Fruit fly (Drosophila melanogaster) whole organism, embryonic: ENCODE results near the gene CG43138.

ENCODE experiments used
- CG10209 ChIP-seq: fragments of 200-800 bp; sonication (Bioruptor generic); optimal IDR thresholded peaks from 3 replicates; lab custom pipeline; 2017; ENCODE audit warnings: missing biosample characterization, mild to moderate bottlenecking, missing genetic modification characterization, missing genetic modification reagents
- CG11398 ChIP-seq: fragments of 200-800 bp; sonication (Bioruptor generic); optimal IDR thresholded peaks from 2 replicates; lab custom pipeline; 2016; ENCODE audit warnings: missing biosample characterization, missing genetic modification characterization
- CG11695 ChIP-seq: fragments of 200-800 bp; sonication (Bioruptor generic); IDR thresholded peaks from 3 replicates; pipeline ENCODE4 v1.3.6; 2022; ENCODE audit warnings: missing biosample characterization, missing genetic modification characterization
- CG12071 ChIP-seq: fragments of 200-800 bp; sonication (Bioruptor generic); optimal IDR thresholded peaks from 3 replicates; lab custom pipeline; 2018; ENCODE audit warnings: missing biosample characterization, mild to moderate bottlenecking, missing genetic modification characterization
- CG13775 ChIP-seq: fragments of 200-800 bp; sonication (Bioruptor generic); optimal IDR thresholded peaks from 3 replicates; lab custom pipeline; 2017; ENCODE audit warnings: missing biosample characterization, mild to moderate bottlenecking, missing genetic modification characterization
- CG14667 ChIP-seq: fragments of 200-800 bp; sonication (Bioruptor generic); IDR thresholded peaks from 2 replicates; pipeline ENCODE4 v1.3.6; 2022; ENCODE audit warnings: missing biosample characterization, missing genetic modification characterization
- CG15269 ChIP-seq: fragments of 200-800 bp; sonication (Bioruptor generic); optimal IDR thresholded peaks from 2 replicates; lab custom pipeline; 2018; ENCODE audit warnings: missing biosample characterization, mild to moderate bottlenecking, missing genetic modification characterization, moderate library complexity
- CG15514 ChIP-seq: fragments of 200-800 bp; sonication (Bioruptor generic); optimal IDR thresholded peaks from 3 replicates; lab custom pipeline; 2017; ENCODE audit warnings: missing biosample characterization, missing genetic modification characterization, mild to moderate bottlenecking, moderate library complexity, missing genetic modification reagents
- CG16815 ChIP-seq: fragments of 200-800 bp; sonication (Bioruptor generic); optimal IDR thresholded peaks from 3 replicates; lab custom pipeline; 2017; ENCODE audit warnings: missing biosample characterization, mild to moderate bottlenecking, missing genetic modification characterization
- CG17385 ChIP-seq: fragments of 200-800 bp; sonication (Bioruptor generic); optimal IDR thresholded peaks from 3 replicates; lab custom pipeline; 2018; ENCODE audit warnings: missing biosample characterization, mild to moderate bottlenecking, missing genetic modification characterization
- CG17568 ChIP-seq: fragments of 200-800 bp; sonication (Bioruptor generic); optimal IDR thresholded peaks from 2 replicates; lab custom pipeline; 2018; ENCODE audit warnings: missing biosample characterization, mild to moderate bottlenecking, missing genetic modification characterization, moderate library complexity
- CG18599 ChIP-seq: fragments of 200-800 bp; sonication (Bioruptor generic); optimal IDR thresholded peaks from 3 replicates; lab custom pipeline; 2017; ENCODE audit warnings: missing biosample characterization, missing genetic modification characterization, mild to moderate bottlenecking, moderate library complexity, missing genetic modification reagents
- CG18619 ChIP-seq: fragments of 200-800 bp; sonication (Bioruptor generic); optimal IDR thresholded peaks from 3 replicates; lab custom pipeline; 2017; ENCODE audit warnings: missing biosample characterization, mild to moderate bottlenecking, missing genetic modification characterization
- CG2116 ChIP-seq: fragments of 200-800 bp; sonication (Bioruptor generic); optimal IDR thresholded peaks from 3 replicates; lab custom pipeline; 2018; ENCODE audit warnings: missing biosample characterization, mild to moderate bottlenecking, missing genetic modification characterization
- CG3847 ChIP-seq: fragments of 200-800 bp; sonication (Bioruptor generic); IDR thresholded peaks from 2 replicates; pipeline ENCODE4 v1.3.6; 2022; ENCODE audit warnings: missing biosample characterization, missing genetic modification characterization
- CG4282 ChIP-seq: fragments of 200-800 bp; sonication (Bioruptor generic); optimal IDR thresholded peaks from 2 replicates; lab custom pipeline; 2016; ENCODE audit warnings: missing biosample characterization, missing genetic modification characterization
- CG4820 ChIP-seq: fragments of 200-800 bp; sonication (Bioruptor generic); optimal IDR thresholded peaks from 3 replicates; lab custom pipeline; 2016; ENCODE audit warnings: missing biosample characterization, missing genetic modification characterization
- CG4854 ChIP-seq: fragments of 200-800 bp; sonication (Bioruptor generic); optimal IDR thresholded peaks from 2 replicates; lab custom pipeline; 2016; ENCODE audit warnings: missing biosample characterization, missing genetic modification characterization, inconsistent platforms
- CG6175 ChIP-seq: fragments of 200-800 bp; sonication (Bioruptor generic); IDR thresholded peaks from 3 replicates; pipeline ENCODE4 v1.3.6; 2022; ENCODE audit warnings: missing biosample characterization, missing genetic modification characterization
- CG6813 ChIP-seq: fragments of 200-800 bp; sonication (Bioruptor generic); optimal IDR thresholded peaks from 2 replicates; lab custom pipeline; 2017; ENCODE audit warnings: missing biosample characterization, missing genetic modification characterization, mild to moderate bottlenecking, moderate library complexity, missing genetic modification reagents
- CG7786 ChIP-seq: fragments of 200-800 bp; sonication (Bioruptor generic); optimal IDR thresholded peaks from 2 replicates; lab custom pipeline; 2016; ENCODE audit warnings: missing biosample characterization, missing genetic modification characterization
- CG7987 ChIP-seq: fragments of 200-800 bp; sonication (Bioruptor generic); optimal IDR thresholded peaks from 2 replicates; lab custom pipeline; 2018; ENCODE audit warnings: missing biosample characterization, mild to moderate bottlenecking, missing genetic modification characterization, moderate library complexity
- CG8089 ChIP-seq: fragments of 200-800 bp; sonication (Bioruptor generic); optimal IDR thresholded peaks from 3 replicates; lab custom pipeline; 2016; ENCODE audit warnings: missing biosample characterization, missing genetic modification characterization
- Dll ChIP-seq: fragments of 200-800 bp; sonication (Bioruptor generic); IDR thresholded peaks from 4 replicates; pipeline ENCODE4 v1.3.6; 2022; ENCODE audit warnings: missing biosample characterization, missing genetic modification characterization; ENCODE audit not compliant: partially characterized antibody
- Elba2 ChIP-seq: fragments of 200-800 bp; sonication (Bioruptor generic); optimal IDR thresholded peaks from 3 replicates; lab custom pipeline; 2016; ENCODE audit warnings: missing biosample characterization, missing genetic modification characterization
- H2.0 ChIP-seq: fragments of 200-800 bp; sonication (Bioruptor generic); IDR thresholded peaks from 2 replicates; pipeline ENCODE4 v1.3.6; 2022; ENCODE audit warnings: missing biosample characterization, missing genetic modification characterization
- Hr51 ChIP-seq, 2 experiments: fragments of 200-800 bp; sonication (Bioruptor generic); optimal IDR thresholded peaks; 2 replicates in 1 of 2; 3 replicates in 1 of 2; lab custom pipeline; 2016 to 2018; ENCODE audit warnings: missing biosample characterization in 2 of 2, missing genetic modification characterization in 2 of 2, mild to moderate bottlenecking in 1 of 2, moderate library complexity in 1 of 2
- Side ChIP-seq: fragments of 200-800 bp; sonication (Bioruptor generic); optimal IDR thresholded peaks from 2 replicates; lab custom pipeline; 2016; ENCODE audit warnings: missing biosample characterization, missing genetic modification characterization
- Sox102F ChIP-seq: fragments of 200-800 bp; sonication (Bioruptor generic); optimal IDR thresholded peaks from 2 replicates; lab custom pipeline; 2018; ENCODE audit warnings: missing biosample characterization, mild to moderate bottlenecking, missing genetic modification characterization, moderate library complexity
- Usf ChIP-seq: fragments of 200-800 bp; sonication (Bioruptor generic); optimal IDR thresholded peaks from 2 replicates; lab custom pipeline; 2017; ENCODE audit warnings: missing genotype, missing biosample characterization, missing genetic modification characterization
- Xrp1 ChIP-seq: fragments of 200-800 bp; sonication (Bioruptor generic); IDR thresholded peaks from 2 replicates; pipeline ENCODE4 v1.3.6; 2022; ENCODE audit warnings: missing biosample characterization, missing genetic modification characterization
- cato ChIP-seq: fragments of 200-800 bp; sonication (Bioruptor generic); optimal IDR thresholded peaks from 2 replicates; lab custom pipeline; 2016; ENCODE audit warnings: missing biosample characterization, missing genetic modification characterization, borderline replicate concordance
- dpn ChIP-seq, 2 experiments: fragments of 200-800 bp; sonication (Bioruptor generic); optimal IDR thresholded peaks; 3 replicates each; lab custom pipeline; 2016; ENCODE audit warnings: missing biosample characterization in 2 of 2, missing genetic modification characterization in 2 of 2
- dysf ChIP-seq: fragments of 200-800 bp; sonication (Bioruptor generic); IDR thresholded peaks from 3 replicates; pipeline ENCODE4 v1.3.6; 2022; ENCODE audit warnings: missing biosample characterization, missing genetic modification characterization
- gcm2 ChIP-seq: fragments of 200-800 bp; sonication (Bioruptor generic); optimal IDR thresholded peaks from 2 replicates; lab custom pipeline; 2016; ENCODE audit warnings: missing biosample characterization, missing genetic modification characterization
- ind ChIP-seq: fragments of 200-800 bp; sonication (Bioruptor generic); optimal IDR thresholded peaks from 3 replicates; lab custom pipeline; 2016; ENCODE audit warnings: missing biosample characterization, missing genetic modification characterization
- org-1 ChIP-seq: fragments of 200-800 bp; sonication (Bioruptor generic); optimal IDR thresholded peaks from 2 replicates; lab custom pipeline; 2017; ENCODE audit warnings: missing biosample characterization, missing genetic modification characterization
- pzg ChIP-seq: fragments of 200-800 bp; sonication (Bioruptor generic); optimal IDR thresholded peaks from 3 replicates; lab custom pipeline; 2018; ENCODE audit warnings: missing biosample characterization, mild to moderate bottlenecking, missing genetic modification characterization, moderate library complexity
- slbo ChIP-seq: fragments of 200-800 bp; sonication (Bioruptor generic); IDR thresholded peaks from 2 replicates; pipeline ENCODE4 v1.3.6; 2022; ENCODE audit warnings: missing biosample characterization, missing genetic modification characterization
- slp2 ChIP-seq: fragments of 200-800 bp; sonication (Bioruptor generic); optimal IDR thresholded peaks from 2 replicates; lab custom pipeline; 2016; ENCODE audit warnings: missing biosample characterization, missing genetic modification characterization
- unpg ChIP-seq: fragments of 200-800 bp; sonication (Bioruptor generic); optimal IDR thresholded peaks from 3 replicates; lab custom pipeline; 2018; ENCODE audit warnings: missing biosample characterization, mild to moderate bottlenecking, missing genetic modification characterization, moderate library complexity
- wor ChIP-seq: fragments of 200-800 bp; sonication (Bioruptor generic); IDR thresholded peaks from 2 replicates; pipeline ENCODE4 v1.3.6; 2022; ENCODE audit warnings: missing biosample characterization, missing genetic modification characterization
- z ChIP-seq: fragments of 200-800 bp; sonication (Bioruptor generic); IDR thresholded peaks from 3 replicates; pipeline ENCODE4 v1.3.6; 2022; ENCODE audit warnings: missing biosample characterization, missing genetic modification characterization

The CG43138 gene

dm6 chrX:7488254-7488653, 39.9 kb upstream of the CG43138 start (continued):
- TF ChIP-seq z (GFP tag; lab: Robert Waterston, UW) (no peak), dpn (GFP tag; optimal IDR thresholded peaks at IDR 0.05; lab: Kevin White, UChicago) (peak; percentile 11 to 13), CG4854 (GFP tag; lab: Kevin White, UChicago) (no peak), CG17385 (GFP tag; lab: Kevin White, UChicago) (no peak), CG15269 (tag; lab: Kevin White, UChicago) (peak; percentile 36), Sox102F (GFP tag; lab: Kevin White, UChicago) (peak; percentile 38), CG10209 (GFP tag; lab: Kevin White, UChicago) (peak; percentile 14), Dll (no peak), H2.0 (GFP tag; lab: Robert Waterston, UW) (no peak), ind (peak; percentile 19), CG7786 (GFP tag; lab: Kevin White, UChicago) (peak; percentile 18), CG8089 (GFP tag; lab: Kevin White, UChicago) (no peak), pzg (no peak), wor (GFP tag; lab: Robert Waterston, UW) (no peak), Hr51 (GFP tag; optimal IDR thresholded peaks at IDR 0.05; lab: Kevin White, UChicago) (peak in 1 of 2 experiments; percentile 29), CG3847 (GFP tag; lab: Robert Waterston, UW) (0 out of 2 replicates have a peak, but pooled peaks have one; percentile 5), CG14667 (GFP tag; lab: Robert Waterston, UW) (0 out of 2 replicates have a peak, but pooled peaks have one; percentile 20), CG17568 (no peak), unpg (GFP tag; lab: Kevin White, UChicago) (peak; percentile 13), Xrp1 (no peak), CG11398 (no peak), CG13775 (GFP tag; lab: Kevin White, UChicago) (no peak), CG18599 (GFP tag; lab: Kevin White, UChicago) (peak; percentile 67), Side (GFP tag; lab: Kevin White, UChicago) (no peak), gcm2 (no peak), slbo (GFP tag; lab: Robert Waterston, UW) (peak; percentile 50), CG6175 (no peak), org-1 (GFP tag; lab: Kevin White, UChicago) (peak; percentile 29), Usf (GFP tag; lab: Kevin White, UChicago) (no peak), CG4820 (no peak), CG11695 (GFP tag; lab: Robert Waterston, UW) (no peak), CG6813 (GFP tag; lab: Kevin White, UChicago) (no peak), CG4282 (GFP tag; lab: Kevin White, UChicago) (no peak), dysf (GFP tag; lab: Robert Waterston, UW) (peak; percentile 48; the same call in 2 of the 3 replicates), CG7987 (no peak), CG16815 (GFP tag; lab: Kevin White, UChicago) (no peak), CG12071 (GFP tag; lab: Kevin White, UChicago) (peak; percentile 24), slp2 (no peak), CG18619 (GFP tag; lab: Kevin White, UChicago) (no peak), CG15514 (GFP tag; lab: Kevin White, UChicago) (peak; percentile 11), Elba2 (GFP tag; lab: Kevin White, UChicago) (no peak), CG2116 (GFP tag; lab: Kevin White, UChicago) (no peak), cato (no peak)
